Worm (Caenorhabditis elegans): Measurements from ENCODE around the gene F25E5.1.

ce11 chrV:7416569-7416968 is 49.1 kb upstream of the F25E5.1 start:
- TF ChIP-seq aly-2 (tag; optimal IDR thresholded peaks at IDR 0.05): no peak
- no peak for TF ChIP-seq elt-1 (tag; optimal IDR thresholded peaks at IDR 0.05)
- TF ChIP-seq F13H6.1 (tag; optimal IDR thresholded peaks at IDR 0.05): no peak
- no peak for TF ChIP-seq blmp-1 (tag; optimal IDR thresholded peaks at IDR 0.05; ENCODE audit: insufficient read depth)
